Comparison of ENCODE assay signal across 1 fruit fly cellular context in genomic region chr3L:6355032-6355431, dm6.
TF ChIP-seq lines count a peak whose summit lies in the region.

No protein-coding gene starts in this region.

TF ChIP-seq in whole organism, prepupa, 60 proteins besides CTCF, POLR2A, EP300 and RAD21 (continued from another document):
- TF ChIP-seq fd85E (GFP tag; optimal IDR thresholded peaks at IDR 0.05; lab: Kevin White, UChicago) (no peak), CG10669 (GFP tag; optimal IDR thresholded peaks at IDR 0.05; lab: Kevin White, UChicago) (peak; percentile 19), CG4318 (GFP tag; optimal IDR thresholded peaks at IDR 0.05; lab: Kevin White, UChicago) (peak; percentile 16), CG15336 (GFP tag; IDR thresholded peaks at IDR 0.05; lab: Robert Waterston, UW) (no peak), CG6808 (GFP tag; optimal IDR thresholded peaks at IDR 0.05; lab: Kevin White, UChicago) (peak; percentile 53), CG6163 (GFP tag; IDR thresholded peaks at IDR 0.05; lab: Robert Waterston, UW) (no peak), CG6792 (GFP tag; optimal IDR thresholded peaks at IDR 0.05; lab: Kevin White, UChicago) (no peak), salr (GFP tag; optimal IDR thresholded peaks at IDR 0.05; lab: Kevin White, UChicago) (peak in 1 of 2 experiments; percentile 52), CG8632 (GFP tag; optimal IDR thresholded peaks at IDR 0.05; lab: Kevin White, UChicago) (no peak), lz (GFP tag; optimal IDR thresholded peaks at IDR 0.05; lab: Kevin White, UChicago) (no peak), Eip93F (GFP tag; optimal IDR thresholded peaks at IDR 0.05; lab: Kevin White, UChicago) (no peak), achi (GFP tag; optimal IDR thresholded peaks at IDR 0.05; lab: Kevin White, UChicago) (peak; percentile 33)
